Fruit fly (Drosophila melanogaster) whole organism, prepupa: ENCODE measurements around the gene CG6028.

Source experiments
- CG10631 ChIP-seq: fragments of 200-800 bp; sonication (Bioruptor generic); optimal IDR thresholded peaks from 2 replicates; lab custom pipeline; 2016; ENCODE audit warnings: missing biosample characterization, missing genetic modification characterization
- CG3032 ChIP-seq: fragments of 200-800 bp; optimal IDR thresholded peaks from 2 replicates; lab custom pipeline; 2019; ENCODE audit warnings: missing biosample characterization, mild to moderate bottlenecking, missing genetic modification characterization, moderate library complexity
- CG6792 ChIP-seq: fragments of 200-800 bp; sonication (Bioruptor generic); optimal IDR thresholded peaks from 3 replicates; lab custom pipeline; 2016; ENCODE audit warnings: missing biosample characterization, missing genetic modification characterization
- CG6854 ChIP-seq: fragments of 200-800 bp; sonication (Bioruptor generic); optimal IDR thresholded peaks from 2 replicates; lab custom pipeline; 2017; ENCODE audit warnings: missing biosample characterization, mild to moderate bottlenecking, missing genetic modification characterization
- Eip75B ChIP-seq: fragments of 200-800 bp; sonication (Bioruptor generic); optimal IDR thresholded peaks from 3 replicates; lab custom pipeline; 2016; ENCODE audit warnings: missing biosample characterization, missing genetic modification characterization
- Hr4 ChIP-seq: fragments of 200-800 bp; sonication (Bioruptor generic); optimal IDR thresholded peaks from 3 replicates; lab custom pipeline; 2016; ENCODE audit warnings: missing biosample characterization, missing genetic modification characterization
- Sox14 ChIP-seq: fragments of 200-800 bp; sonication (Bioruptor generic); optimal IDR thresholded peaks from 3 replicates; lab custom pipeline; 2016; ENCODE audit warnings: missing biosample characterization, missing genetic modification characterization
- cyc ChIP-seq: fragments of 200-800 bp; sonication (Bioruptor generic); optimal IDR thresholded peaks from 3 replicates; lab custom pipeline; 2016; ENCODE audit warnings: missing biosample characterization, missing genetic modification characterization
- pdm3 ChIP-seq: fragments of 200-800 bp; sonication (Bioruptor generic); optimal IDR thresholded peaks from 3 replicates; lab custom pipeline; 2016; ENCODE audit warnings: missing biosample characterization, missing genetic modification characterization
- salr ChIP-seq, 2 experiments: fragments of 200-800 bp; sonication (Bioruptor generic); optimal IDR thresholded peaks; 3 replicates each; lab custom pipeline; 2016 to 2018; ENCODE audit warnings: missing biosample characterization in 2 of 2, missing genetic modification characterization in 2 of 2, mild to moderate bottlenecking in 1 of 2
- spab ChIP-seq: fragments of 200-800 bp; sonication (Bioruptor generic); optimal IDR thresholded peaks from 2 replicates; lab custom pipeline; 2017; ENCODE audit warnings: missing biosample characterization, mild to moderate bottlenecking, missing genetic modification characterization, missing genetic modification reagents
- ss ChIP-seq, 2 experiments: fragments of 200-800 bp; sonication (Bioruptor generic); optimal IDR thresholded peaks; 2 replicates in 1 of 2; 3 replicates in 1 of 2; lab custom pipeline; 2017 to 2018; ENCODE audit warnings: mild to moderate bottlenecking in 2 of 2, missing biosample characterization in 2 of 2, missing genetic modification characterization in 2 of 2, moderate library complexity in 1 of 2

- peak; percentile 79 for TF ChIP-seq Hr4 (GFP tag; lab: Kevin White, UChicago)
- TF ChIP-seq salr (GFP tag; optimal IDR thresholded peaks at IDR 0.05; lab: Kevin White, UChicago): peak in 1 of 2 experiments; percentile 50
- no peak for TF ChIP-seq CG6854
- TF ChIP-seq CG3032 (tag; lab: Kevin White, UChicago): peak; percentile 35
- TF ChIP-seq spab (GFP tag; lab: Kevin White, UChicago): peak; percentile 41
- peak; percentile 5 for TF ChIP-seq cyc (GFP tag; lab: Kevin White, UChicago)
- peak in 1 of 2 experiments; percentile 26 for TF ChIP-seq ss (GFP tag; optimal IDR thresholded peaks at IDR 0.05; lab: Kevin White, UChicago)
- TF ChIP-seq CG6792 (GFP tag; lab: Kevin White, UChicago): peak; percentile 29
- TF ChIP-seq CG10631 (GFP tag; lab: Kevin White, UChicago): peak; percentile 56
- peak; percentile 56 for TF ChIP-seq Sox14 (GFP tag; lab: Kevin White, UChicago)
- peak; percentile 51 for TF ChIP-seq pdm3 (GFP tag; lab: Kevin White, UChicago)
- TF ChIP-seq Eip75B (GFP tag; lab: Kevin White, UChicago): peak; percentile 50
Observed at dm6 chr3R:22049134-22049796, 24.0 kb upstream of the CG6028 start.
